Fruit fly (Drosophila melanogaster) whole organism, embryonic: ENCODE data around the gene CG5568.

ENCODE experiments used
- Atf6 ChIP-seq: fragments of 200-800 bp; sonication (Bioruptor generic); IDR thresholded peaks from 2 replicates; pipeline ENCODE4 v1.3.6; 2022; ENCODE audit warnings: missing biosample characterization, missing genetic modification characterization
- CG14441 ChIP-seq: fragments of 200-800 bp; sonication (Bioruptor generic); IDR thresholded peaks from 2 replicates; pipeline ENCODE4 v1.3.6; 2022; ENCODE audit warnings: missing biosample characterization, missing genetic modification characterization
- CG14860 ChIP-seq: fragments of 200-800 bp; sonication (Bioruptor generic); IDR thresholded peaks from 3 replicates; pipeline ENCODE4 v1.3.6; 2022; ENCODE audit warnings: missing biosample characterization, missing genetic modification characterization; ENCODE audit not compliant: partially characterized antibody
- CG1602 ChIP-seq: fragments of 200-800 bp; sonication (Bioruptor generic); optimal IDR thresholded peaks from 3 replicates; lab custom pipeline; 2016; ENCODE audit warnings: missing biosample characterization, missing genetic modification characterization
- CG16779 ChIP-seq: fragments of 200-800 bp; sonication (Bioruptor generic); IDR thresholded peaks from 2 replicates; pipeline ENCODE4 v1.3.6; 2022; ENCODE audit warnings: missing biosample characterization, missing genetic modification characterization
- CG16815 ChIP-seq: fragments of 200-800 bp; sonication (Bioruptor generic); optimal IDR thresholded peaks from 3 replicates; lab custom pipeline; 2017; ENCODE audit warnings: missing biosample characterization, mild to moderate bottlenecking, missing genetic modification characterization
- CG17359 ChIP-seq: fragments of 200-800 bp; sonication (Bioruptor generic); optimal IDR thresholded peaks from 3 replicates; lab custom pipeline; 2018; ENCODE audit warnings: missing biosample characterization, mild to moderate bottlenecking, missing genetic modification characterization, moderate library complexity
- CG31441 ChIP-seq: fragments of 200-800 bp; sonication (Bioruptor generic); IDR thresholded peaks from 2 replicates; pipeline ENCODE4 v1.3.6; 2022; ENCODE audit warnings: missing biosample characterization, missing genetic modification characterization
- CG3847 ChIP-seq: fragments of 200-800 bp; sonication (Bioruptor generic); IDR thresholded peaks from 2 replicates; pipeline ENCODE4 v1.3.6; 2022; ENCODE audit warnings: missing biosample characterization, missing genetic modification characterization
- CG6254 ChIP-seq: fragments of 200-800 bp; sonication (Bioruptor generic); optimal IDR thresholded peaks from 3 replicates; lab custom pipeline; 2017; ENCODE audit warnings: mild to moderate bottlenecking, missing biosample characterization, missing genetic modification reagents, missing genetic modification characterization
- CG7786 ChIP-seq: fragments of 200-800 bp; sonication (Bioruptor generic); optimal IDR thresholded peaks from 2 replicates; lab custom pipeline; 2016; ENCODE audit warnings: missing biosample characterization, missing genetic modification characterization
- CG8281 ChIP-seq: fragments of 200-800 bp; sonication (Bioruptor generic); optimal IDR thresholded peaks from 2 replicates; lab custom pipeline; 2018; ENCODE audit warnings: missing biosample characterization, mild to moderate bottlenecking, missing genetic modification characterization, moderate library complexity
- CHES-1-like ChIP-seq: fragments of 200-800 bp; sonication (Bioruptor generic); optimal IDR thresholded peaks from 2 replicates; lab custom pipeline; 2016; ENCODE audit warnings: missing biosample characterization, missing genetic modification characterization
- Chrac-16 ChIP-seq: fragments of 200-800 bp; sonication (Bioruptor generic); optimal IDR thresholded peaks from 3 replicates; lab custom pipeline; 2016; ENCODE audit warnings: missing biosample characterization, missing genetic modification characterization
- D19B ChIP-seq: fragments of 200-800 bp; sonication (Bioruptor generic); optimal IDR thresholded peaks from 2 replicates; lab custom pipeline; 2017; ENCODE audit warnings: missing biosample characterization, mild to moderate bottlenecking, missing genetic modification characterization
- Dp ChIP-seq: fragments of 200-800 bp; sonication (Bioruptor generic); optimal IDR thresholded peaks from 2 replicates; lab custom pipeline; 2018; ENCODE audit warnings: missing biosample characterization, mild to moderate bottlenecking, missing genetic modification characterization, moderate library complexity
- Drgx ChIP-seq: fragments of 200-800 bp; sonication (Bioruptor generic); IDR thresholded peaks from 2 replicates; pipeline ENCODE4 v1.3.6; 2022; ENCODE audit warnings: missing biosample characterization, missing genetic modification characterization
- Hey ChIP-seq: fragments of 200-800 bp; sonication (Bioruptor generic); optimal IDR thresholded peaks from 3 replicates; lab custom pipeline; 2018; ENCODE audit warnings: missing biosample characterization, mild to moderate bottlenecking, missing genetic modification characterization
- Hr3 ChIP-seq: fragments of 200-800 bp; sonication (Bioruptor generic); optimal IDR thresholded peaks from 3 replicates; lab custom pipeline; 2016; ENCODE audit warnings: missing biosample characterization, missing genetic modification characterization
- Hr78 ChIP-seq, 2 experiments: fragments of 200-800 bp in 1 of 2; fragments of >200 bp in 1 of 2; sonication (Bioruptor generic) in 1 of 2; optimal IDR thresholded peaks; 2 replicates each; lab custom pipeline; 2017 to 2019; ENCODE audit warnings: missing biosample characterization in 2 of 2, missing genetic modification characterization in 2 of 2, mild to moderate bottlenecking in 1 of 2, moderate library complexity in 1 of 2
- Lhr ChIP-seq: fragments of 200-800 bp; sonication (Bioruptor generic); optimal IDR thresholded peaks from 3 replicates; lab custom pipeline; 2017; ENCODE audit warnings: mild to moderate bottlenecking, missing biosample characterization, missing genetic modification reagents, missing genetic modification characterization
- MESR4 ChIP-seq: fragments of 200-800 bp; sonication (Bioruptor generic); optimal IDR thresholded peaks from 2 replicates; lab custom pipeline; 2018; ENCODE audit warnings: missing biosample characterization, mild to moderate bottlenecking, missing genetic modification characterization, moderate library complexity
- Max ChIP-seq: fragments of 200-800 bp; sonication (Bioruptor generic); optimal IDR thresholded peaks from 2 replicates; lab custom pipeline; 2016; ENCODE audit warnings: missing biosample characterization, mild to moderate bottlenecking, missing genetic modification characterization
- Mrtf ChIP-seq: fragments of 200-800 bp; sonication (Bioruptor generic); IDR thresholded peaks from 3 replicates; pipeline ENCODE4 v1.3.6; 2022; ENCODE audit warnings: missing biosample characterization, missing genetic modification characterization
- Myb ChIP-seq: fragments of 200-800 bp; sonication (Bioruptor generic); optimal IDR thresholded peaks from 2 replicates; lab custom pipeline; 2016; ENCODE audit warnings: missing biosample characterization, missing genetic modification characterization
- NfI ChIP-seq: fragments of 200-800 bp; sonication (Bioruptor generic); optimal IDR thresholded peaks from 3 replicates; lab custom pipeline; 2018; ENCODE audit warnings: missing biosample characterization, mild to moderate bottlenecking, missing genetic modification characterization, moderate library complexity
- Oaz ChIP-seq: fragments of 200-800 bp; sonication (Bioruptor generic); IDR thresholded peaks from 2 replicates; pipeline ENCODE4 v1.3.6; 2022; ENCODE audit warnings: missing biosample characterization, missing genetic modification characterization
- Rfx ChIP-seq: fragments of 200-800 bp; sonication (Bioruptor generic); IDR thresholded peaks from 2 replicates; pipeline ENCODE4 v1.3.6; 2022; ENCODE audit warnings: missing biosample characterization, missing genetic modification characterization
- Spps ChIP-seq: fragments of 200-800 bp; sonication (Bioruptor generic); optimal IDR thresholded peaks from 2 replicates; lab custom pipeline; 2018; ENCODE audit warnings: missing biosample characterization, mild to moderate bottlenecking, missing genetic modification characterization
- Xrp1 ChIP-seq: fragments of 200-800 bp; sonication (Bioruptor generic); IDR thresholded peaks from 2 replicates; pipeline ENCODE4 v1.3.6; 2022; ENCODE audit warnings: missing biosample characterization, missing genetic modification characterization
- br ChIP-seq: fragments of >200 bp; optimal IDR thresholded peaks from 2 replicates; lab custom pipeline; 2017
- bsh ChIP-seq, 2 experiments: fragments of 200-800 bp; sonication (Bioruptor generic); optimal IDR thresholded peaks; 2 replicates each; lab custom pipeline; 2017 to 2018; ENCODE audit warnings: mild to moderate bottlenecking in 2 of 2, missing biosample characterization in 2 of 2, missing genetic modification characterization in 2 of 2, moderate library complexity in 1 of 2
- dati ChIP-seq: fragments of 200-800 bp; sonication (Bioruptor generic); IDR thresholded peaks from 2 replicates; pipeline ENCODE4 v1.3.6; 2022; ENCODE audit warnings: missing biosample characterization, missing genetic modification characterization
- disco-r ChIP-seq: fragments of 200-800 bp; sonication (Bioruptor generic); optimal IDR thresholded peaks from 2 replicates; lab custom pipeline; 2016; ENCODE audit warnings: missing biosample characterization, missing genetic modification characterization
- emc ChIP-seq: fragments of 200-800 bp; sonication (Bioruptor generic); optimal IDR thresholded peaks from 2 replicates; lab custom pipeline; 2016; ENCODE audit warnings: missing biosample characterization, missing genetic modification characterization
- eyg ChIP-seq: fragments of 200-800 bp; sonication (Bioruptor generic); optimal IDR thresholded peaks from 3 replicates; lab custom pipeline; 2016; ENCODE audit warnings: missing biosample characterization, missing genetic modification characterization
- fu2 ChIP-seq: fragments of 200-800 bp; sonication (Bioruptor generic); optimal IDR thresholded peaks from 2 replicates; lab custom pipeline; 2016; ENCODE audit warnings: missing biosample characterization, missing genetic modification characterization
- inv ChIP-seq: fragments of 200-800 bp; sonication (Bioruptor generic); IDR thresholded peaks from 2 replicates; pipeline ENCODE4 v1.3.6; 2022; ENCODE audit warnings: missing biosample characterization, missing genetic modification characterization; ENCODE audit not compliant: partially characterized antibody
- jumu ChIP-seq: fragments of 200-800 bp; sonication (Bioruptor generic); optimal IDR thresholded peaks from 3 replicates; lab custom pipeline; 2016; ENCODE audit warnings: missing biosample characterization, missing genetic modification characterization
- lola ChIP-seq, 3 experiments: fragments of >200 bp in 2 of 3; fragments of 200-800 bp in 1 of 3; sonication (Bioruptor generic) in 1 of 3; optimal IDR thresholded peaks; 2 replicates each; lab custom pipeline; 2017 to 2019; ENCODE audit warnings: missing biosample characterization in 3 of 3, missing genetic modification characterization in 3 of 3, mild to moderate bottlenecking in 1 of 3, moderate library complexity in 1 of 3
- lov ChIP-seq, 2 experiments: fragments of 200-800 bp in 1 of 2; fragments of >200 bp in 1 of 2; sonication (Bioruptor generic) in 1 of 2; IDR thresholded peaks in 1 of 2; optimal IDR thresholded peaks in 1 of 2; 2 replicates in 1 of 2; 3 replicates in 1 of 2; pipeline versions ENCODE4 v1.3.6 to Lab custom; 2017 to 2022; ENCODE audit warnings: missing biosample characterization in 1 of 2, missing genetic modification characterization in 1 of 2
- p53 ChIP-seq: fragments of 200-800 bp; sonication (Bioruptor generic); optimal IDR thresholded peaks from 2 replicates; lab custom pipeline; 2016; ENCODE audit warnings: missing biosample characterization, missing genetic modification characterization
- peb ChIP-seq: fragments of 200-800 bp; sonication (Bioruptor generic); IDR thresholded peaks from 2 replicates; pipeline ENCODE4 v1.3.6; 2022; ENCODE audit warnings: missing biosample characterization, missing genetic modification characterization
- salm ChIP-seq: fragments of 200-800 bp; sonication (Bioruptor generic); optimal IDR thresholded peaks from 2 replicates; lab custom pipeline; 2018; ENCODE audit warnings: missing biosample characterization, mild to moderate bottlenecking, missing genetic modification characterization
- slou ChIP-seq: fragments of 200-800 bp; sonication (Bioruptor generic); optimal IDR thresholded peaks from 3 replicates; lab custom pipeline; 2016; ENCODE audit warnings: missing biosample characterization, missing genetic modification characterization
- stwl ChIP-seq: fragments of 200-800 bp; sonication (Bioruptor generic); optimal IDR thresholded peaks from 3 replicates; lab custom pipeline; 2018; ENCODE audit warnings: missing biosample characterization, mild to moderate bottlenecking, missing genetic modification characterization, moderate library complexity
- tap ChIP-seq: fragments of 200-800 bp; optimal IDR thresholded peaks from 3 replicates; lab custom pipeline; 2019; ENCODE audit warnings: missing biosample characterization, mild to moderate bottlenecking, missing genetic modification characterization, moderate library complexity
- usp ChIP-seq: fragments of >200 bp; optimal IDR thresholded peaks from 2 replicates; lab custom pipeline; 2017; ENCODE audit warnings: missing biosample characterization, missing genetic modification characterization
- wdn ChIP-seq: fragments of 200-800 bp; sonication (Bioruptor generic); IDR thresholded peaks from 2 replicates; pipeline ENCODE4 v1.3.6; 2022; ENCODE audit warnings: missing biosample characterization, missing genetic modification characterization
- wor ChIP-seq: fragments of 200-800 bp; sonication (Bioruptor generic); IDR thresholded peaks from 2 replicates; pipeline ENCODE4 v1.3.6; 2022; ENCODE audit warnings: missing biosample characterization, missing genetic modification characterization
- zf30C ChIP-seq: fragments of 200-800 bp; sonication (Bioruptor generic); optimal IDR thresholded peaks from 3 replicates; lab custom pipeline; 2018; ENCODE audit warnings: missing biosample characterization, mild to moderate bottlenecking, missing genetic modification characterization

The CG5568 gene

dm6 chr3L:5828684-5829083, 42.6 kb upstream of the CG5568 start (continued):
- TF ChIP-seq CG17359 (no peak), slou (GFP tag; lab: Kevin White, UChicago) (no peak), Drgx (GFP tag; lab: Robert Waterston, UW) (no peak), CG6254 (peak; percentile 10), p53 (GFP tag; lab: Kevin White, UChicago) (no peak), NfI (GFP tag; lab: Kevin White, UChicago) (no peak), Hey (tag; lab: Kevin White, UChicago) (no peak), br (lab: Kevin White, UChicago) (no peak), inv (GFP tag; lab: Robert Waterston, UW) (no peak), Max (no peak), Oaz (no peak), Spps (tag; lab: Kevin White, UChicago) (no peak), Myb (GFP tag; lab: Kevin White, UChicago) (no peak), usp (GFP tag; lab: Kevin White, UChicago) (no peak), Xrp1 (no peak), CG8281 (no peak), CG7786 (no peak), MESR4 (no peak), Hr3 (GFP tag; lab: Kevin White, UChicago) (peak; percentile 1), peb (no peak), Mrtf (no peak), disco-r (GFP tag; lab: Kevin White, UChicago) (no peak), CG16815 (GFP tag; lab: Kevin White, UChicago) (no peak), CG14860 (no peak), bsh (GFP tag; optimal IDR thresholded peaks at IDR 0.05; lab: Kevin White, UChicago) (peak in 1 of 2 experiments; percentile 37), CG14441 (GFP tag; lab: Robert Waterston, UW) (no peak), zf30C (no peak), Hr78 (GFP tag; optimal IDR thresholded peaks at IDR 0.05; lab: Kevin White, UChicago) (no peak), jumu (no peak), dati (GFP tag; lab: Robert Waterston, UW) (no peak), eyg (GFP tag; lab: Kevin White, UChicago) (no peak), lola (GFP tag; optimal IDR thresholded peaks at IDR 0.05; lab: Kevin White, UChicago) (peak in 1 of 3 experiments; percentile 31), CG1602 (no peak), salm (tag; lab: Kevin White, UChicago) (no peak), Chrac-16 (GFP tag; lab: Kevin White, UChicago) (no peak), CG16779 (GFP tag; lab: Robert Waterston, UW) (no peak), CHES-1-like (no peak), fu2 (no peak), Lhr (no peak), lov (optimal IDR thresholded peaks at IDR 0.05; lab: Kevin White, UChicago) (no peak), lov (GFP tag; IDR thresholded peaks at IDR 0.05; lab: Robert Waterston, UW) (no peak), CG31441 (peak; percentile 49; the same call in 1 of the 2 replicates), Atf6 (GFP tag; lab: Robert Waterston, UW) (no peak), wdn (GFP tag; lab: Robert Waterston, UW) (no peak), Dp (no peak), tap (tag; lab: Kevin White, UChicago) (no peak), wor (GFP tag; lab: Robert Waterston, UW) (no peak), D19B (GFP tag; lab: Kevin White, UChicago) (no peak), Rfx (GFP tag; lab: Robert Waterston, UW) (no peak; the same call in 1 of the 2 replicates), emc (no peak), stwl (tag; lab: Kevin White, UChicago) (no peak), CG3847 (GFP tag; lab: Robert Waterston, UW) (peak; percentile 24; the same call in 1 of the 2 replicates)
